Worm (Caenorhabditis elegans): ENCODE data around the gene srd-23.

srd-23 gene

ce11 chrIV:15220253-15220652 lies 40.5 kb downstream of the srd-23 start, which contains the start of gene Y40H7A.11:
Gene Y40H7A.11, minus strand, starts transcription at chrIV:15220353.
- no peak for TF ChIP-seq flt-1 (GFP tag; IDR thresholded peaks at IDR 0.05)
- TF ChIP-seq tbx-37 (GFP tag; conservative IDR thresholded peaks at IDR 0.05) = no peak
- no peak for TF ChIP-seq pes-1 (GFP tag; IDR thresholded peaks at IDR 0.05)
- no peak for TF ChIP-seq F13C5.2 (tag; optimal IDR thresholded peaks at IDR 0.05)
- TF ChIP-seq hmbx-1 (tag; optimal IDR thresholded peaks at IDR 0.05) = no peak
